Worm (Caenorhabditis elegans) whole organism, late embryonic: ENCODE data around the gene ccch-1.

ENCODE experiments used
- C08G9.2 ChIP-seq: sonication (generic microtip); optimal IDR thresholded peaks from 2 replicates; lab custom pipeline; 2016; ENCODE audit warnings: mild to moderate bottlenecking, missing genetic modification characterization, moderate library complexity, missing compliant biosample characterization
- K02D7.2 ChIP-seq: sonication (generic microtip); optimal IDR thresholded peaks from 2 replicates; lab custom pipeline; 2017; ENCODE audit warnings: mild to moderate bottlenecking, missing genetic modification characterization, missing compliant biosample characterization
- T23F11.4 ChIP-seq: fragments of 200-800 bp; sonication (Bioruptor generic); optimal IDR thresholded peaks from 2 replicates; lab custom pipeline; 2018; ENCODE audit warnings: mild to moderate bottlenecking, missing genetic modification characterization, missing compliant biosample characterization
- ceh-14 ChIP-seq: sonication (generic microtip); optimal IDR thresholded peaks from 2 replicates; lab custom pipeline; 2016; ENCODE audit warnings: missing genotype, missing genetic modification characterization, missing compliant biosample characterization
- ceh-18 ChIP-seq: sonication (generic microtip); optimal IDR thresholded peaks from 2 replicates; lab custom pipeline; 2016; ENCODE audit warnings: missing genetic modification characterization, missing compliant biosample characterization
- ceh-19 ChIP-seq: fragments of 200-800 bp; sonication (Bioruptor generic); optimal IDR thresholded peaks from 2 replicates; lab custom pipeline; 2018; ENCODE audit warnings: mild to moderate bottlenecking, missing genetic modification characterization, missing compliant biosample characterization
- ceh-2 ChIP-seq: sonication (generic microtip); optimal IDR thresholded peaks from 2 replicates; lab custom pipeline; 2016; ENCODE audit warnings: missing genotype, missing genetic modification characterization, missing compliant biosample characterization
- ceh-31 ChIP-seq: sonication (generic microtip); optimal IDR thresholded peaks from 2 replicates; lab custom pipeline; 2016; ENCODE audit warnings: missing genetic modification characterization, missing compliant biosample characterization
- ceh-34 ChIP-seq: sonication (generic microtip); optimal IDR thresholded peaks from 2 replicates; lab custom pipeline; 2016; ENCODE audit warnings: mild to moderate bottlenecking, missing genetic modification characterization, missing compliant biosample characterization
- ceh-6 ChIP-seq: fragments of 200-800 bp; sonication (Bioruptor generic); optimal IDR thresholded peaks from 2 replicates; lab custom pipeline; 2018; ENCODE audit warnings: mild to moderate bottlenecking, missing genetic modification characterization, missing compliant biosample characterization
- che-1 ChIP-seq: sonication (generic microtip); optimal IDR thresholded peaks from 2 replicates; lab custom pipeline; 2016; ENCODE audit warnings: mild to moderate bottlenecking, missing genetic modification characterization, missing compliant biosample characterization
- dve-1 ChIP-seq: sonication (generic microtip); optimal IDR thresholded peaks from 2 replicates; lab custom pipeline; 2017; ENCODE audit warnings: antibody characterized with exemption, mild to moderate bottlenecking, missing genetic modification characterization, missing compliant biosample characterization
- elt-2 ChIP-seq: sonication (generic microtip); optimal IDR thresholded peaks from 2 replicates; lab custom pipeline; 2016; ENCODE audit warnings: missing genetic modification reagents, missing genetic modification characterization, missing compliant biosample characterization
- elt-4 ChIP-seq: sonication (generic microtip); optimal IDR thresholded peaks from 2 replicates; lab custom pipeline; 2016; ENCODE audit warnings: missing genetic modification characterization, missing compliant biosample characterization
- fax-1 ChIP-seq: sonication (generic microtip); optimal IDR thresholded peaks from 2 replicates; lab custom pipeline; 2016; ENCODE audit warnings: missing genotype, missing genetic modification characterization, missing compliant biosample characterization
- fkh-10 ChIP-seq: fragments of 150-350 bp; optimal IDR thresholded peaks from 2 replicates; lab custom pipeline; 2014; ENCODE audit warnings: missing biosample characterization, missing genetic modification reagents, missing genetic modification characterization
- fkh-6 ChIP-seq: sonication (generic microtip); optimal IDR thresholded peaks from 2 replicates; lab custom pipeline; 2016; ENCODE audit warnings: missing genetic modification characterization, missing compliant biosample characterization
- gmeb-2 ChIP-seq: sonication (generic microtip); optimal IDR thresholded peaks from 2 replicates; lab custom pipeline; 2016; ENCODE audit warnings: missing genetic modification characterization, inconsistent platforms, missing compliant biosample characterization
- hlh-13 ChIP-seq: fragments of 200-800 bp; sonication (Bioruptor generic); optimal IDR thresholded peaks from 2 replicates; lab custom pipeline; 2018; ENCODE audit warnings: mild to moderate bottlenecking, missing genetic modification characterization, missing compliant biosample characterization
- hlh-15 ChIP-seq: sonication (generic microtip); optimal IDR thresholded peaks from 2 replicates; lab custom pipeline; 2016; ENCODE audit warnings: missing genetic modification characterization, missing compliant biosample characterization
- hlh-30 ChIP-seq: sonication (generic microtip); optimal IDR thresholded peaks from 2 replicates; lab custom pipeline; 2017; ENCODE audit warnings: antibody characterized with exemption, missing genetic modification characterization, missing compliant biosample characterization; ENCODE audit not compliant: insufficient read depth
- hlh-8 ChIP-seq: sonication (generic microtip); optimal IDR thresholded peaks from 2 replicates; lab custom pipeline; 2016; ENCODE audit warnings: missing genotype, missing genetic modification characterization, missing compliant biosample characterization
- lin-11 ChIP-seq: fragments of 200-800 bp; sonication (Bioruptor generic); optimal IDR thresholded peaks from 2 replicates; lab custom pipeline; 2018; ENCODE audit warnings: mild to moderate bottlenecking, missing genetic modification characterization, missing compliant biosample characterization
- mec-3 ChIP-seq: sonication (generic microtip); optimal IDR thresholded peaks from 2 replicates; lab custom pipeline; 2016; ENCODE audit warnings: borderline replicate concordance, missing genetic modification characterization, missing compliant biosample characterization
- nfya-1 ChIP-seq: sonication (generic microtip); optimal IDR thresholded peaks from 2 replicates; lab custom pipeline; 2017; ENCODE audit warnings: missing genetic modification characterization, mild to moderate bottlenecking, missing compliant biosample characterization, antibody characterized with exemption, moderate library complexity
- nhr-11 ChIP-seq: fragments of 150-350 bp; optimal IDR thresholded peaks from 2 replicates; lab custom pipeline; 2014; ENCODE audit warnings: missing biosample characterization, missing genetic modification characterization
- pha-2 ChIP-seq: sonication (generic microtip); optimal IDR thresholded peaks from 2 replicates; lab custom pipeline; 2017; ENCODE audit warnings: mild to moderate bottlenecking, missing genetic modification characterization, missing compliant biosample characterization
- pha-4 ChIP-seq: fragments of 150-350 bp; optimal IDR thresholded peaks from 2 replicates; lab custom pipeline; 2018; ENCODE audit warnings: missing biosample characterization, missing genetic modification reagents, missing genetic modification characterization
- ref-2 ChIP-seq: sonication (generic microtip); optimal IDR thresholded peaks from 2 replicates; lab custom pipeline; 2016; ENCODE audit warnings: missing genetic modification characterization, missing compliant biosample characterization
- sox-4 ChIP-seq: sonication (generic microtip); optimal IDR thresholded peaks from 2 replicates; lab custom pipeline; 2017; ENCODE audit warnings: mild to moderate bottlenecking, missing genetic modification characterization, inconsistent platforms, missing compliant biosample characterization
- syd-9 ChIP-seq: sonication (generic microtip); optimal IDR thresholded peaks from 2 replicates; lab custom pipeline; 2016; ENCODE audit warnings: mild to moderate bottlenecking, missing genetic modification characterization, moderate library complexity, missing compliant biosample characterization
- tbx-2 ChIP-seq: sonication (generic microtip); optimal IDR thresholded peaks from 2 replicates; lab custom pipeline; 2016; ENCODE audit warnings: missing genetic modification characterization, missing compliant biosample characterization
- unc-42 ChIP-seq: sonication (generic microtip); optimal IDR thresholded peaks from 2 replicates; lab custom pipeline; 2016; ENCODE audit warnings: missing genotype, missing genetic modification characterization, missing compliant biosample characterization
- unc-55 ChIP-seq: sonication (generic microtip); optimal IDR thresholded peaks from 2 replicates; lab custom pipeline; 2017; ENCODE audit warnings: missing biosample characterization, missing genetic modification reagents, missing genetic modification characterization
- zip-5 ChIP-seq: sonication (generic microtip); optimal IDR thresholded peaks from 2 replicates; lab custom pipeline; 2016; ENCODE audit warnings: missing genetic modification characterization, missing compliant biosample characterization

Gene ccch-1

DNA sequence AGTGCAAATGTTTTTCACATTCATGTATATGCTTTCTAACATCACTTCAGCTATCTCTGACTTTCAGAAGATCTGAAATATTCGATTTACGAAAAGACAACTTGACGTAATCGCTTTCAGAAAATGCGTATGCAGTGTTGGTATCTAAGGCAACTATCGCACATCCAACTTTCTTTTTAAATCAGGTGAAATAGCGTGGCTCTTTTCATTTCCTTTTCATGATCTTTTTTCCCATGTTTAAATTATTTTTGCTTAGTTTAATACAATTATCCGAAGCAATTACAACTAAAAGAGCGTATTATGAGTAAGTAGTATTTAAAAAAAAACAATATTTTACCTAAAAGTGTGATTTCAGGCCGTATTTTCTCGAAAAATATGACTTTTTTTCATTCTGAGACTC is 19.2 kb downstream of the ccch-1 start, which contains the start of gene F38B7.11:
Gene F38B7.11, plus strand, starts transcription at position 301 of the 400 bp plus-strand sequence.
- TF ChIP-seq fkh-6 = no peak
- TF ChIP-seq mec-3 (tag; lab: Kevin White, UChicago) = no peak
- no peak for TF ChIP-seq K02D7.2
- TF ChIP-seq ceh-19 = no peak
- TF ChIP-seq hlh-30 (tag; lab: Kevin White, UChicago) = no peak
- no peak for TF ChIP-seq pha-4 (tag; lab: Kevin White, UChicago)
- TF ChIP-seq ceh-34 (tag; lab: Kevin White, UChicago) = no peak
- no peak for TF ChIP-seq C08G9.2 (tag; lab: Kevin White, UChicago)
- TF ChIP-seq hlh-13 (GFP tag; lab: Kevin White, UChicago) = no peak
- no peak for TF ChIP-seq elt-4 (tag; lab: Kevin White, UChicago)

- TF ChIP-seq unc-55 (GFP tag; lab: Kevin White, UChicago) = peak; percentile 51
- TF ChIP-seq ceh-2 = no peak
- no peak for TF ChIP-seq zip-5 (tag; lab: Kevin White, UChicago)
- TF ChIP-seq hlh-30 (tag; lab: Kevin White, UChicago) = peak; percentile 95
- no peak for TF ChIP-seq gmeb-2 (tag; lab: Kevin White, UChicago)
- peak; percentile 42 for TF ChIP-seq ceh-34 (tag; lab: Kevin White, UChicago)
- TF ChIP-seq nfya-1 (tag; lab: Kevin White, UChicago) = peak; percentile 58
- no peak for TF ChIP-seq hlh-15 (tag; lab: Kevin White, UChicago)
- peak; percentile 71 for TF ChIP-seq elt-2 (tag; lab: Kevin White, UChicago)
- peak; percentile 3 for TF ChIP-seq ceh-14 (tag; lab: Kevin White, UChicago)
- peak; percentile 33 for TF ChIP-seq ceh-31
- no peak for TF ChIP-seq syd-9
- TF ChIP-seq unc-42 (tag; lab: Kevin White, UChicago) = no peak
- peak; percentile 39 for TF ChIP-seq ceh-19
- TF ChIP-seq dve-1 (tag; lab: Kevin White, UChicago) = peak; percentile 36
- no peak for TF ChIP-seq sox-4 (tag; lab: Kevin White, UChicago)
- peak; percentile 12 for TF ChIP-seq hlh-8
- TF ChIP-seq ref-2 (tag; lab: Kevin White, UChicago) = no peak
- TF ChIP-seq tbx-2 (tag; lab: Kevin White, UChicago) = peak; percentile 51
Measured at ce11 chrV:11548914-11549406, 21.3 kb downstream of the ccch-1 start, which contains the start of the genes F38B7.17 and F38B7.3. Gene F38B7.17, minus strand, starts transcription at chrV:11548964. Gene F38B7.3, plus strand, starts transcription at chrV:11549107.

ce11 chrV:11552379-11552778 is 24.7 kb downstream of the ccch-1 start, which contains the start of gene srx-85:
Gene srx-85, plus strand, starts transcription at chrV:11552679.
- TF ChIP-seq nfya-1 (tag; lab: Kevin White, UChicago) (no peak), fkh-10 (GFP tag; lab: Kevin White, UChicago) (no peak), T23F11.4 (GFP tag; lab: Kevin White, UChicago) (no peak), che-1 (no peak), fax-1 (tag; lab: Kevin White, UChicago) (no peak), ceh-6 (GFP tag; lab: Kevin White, UChicago) (no peak)

DNA sequence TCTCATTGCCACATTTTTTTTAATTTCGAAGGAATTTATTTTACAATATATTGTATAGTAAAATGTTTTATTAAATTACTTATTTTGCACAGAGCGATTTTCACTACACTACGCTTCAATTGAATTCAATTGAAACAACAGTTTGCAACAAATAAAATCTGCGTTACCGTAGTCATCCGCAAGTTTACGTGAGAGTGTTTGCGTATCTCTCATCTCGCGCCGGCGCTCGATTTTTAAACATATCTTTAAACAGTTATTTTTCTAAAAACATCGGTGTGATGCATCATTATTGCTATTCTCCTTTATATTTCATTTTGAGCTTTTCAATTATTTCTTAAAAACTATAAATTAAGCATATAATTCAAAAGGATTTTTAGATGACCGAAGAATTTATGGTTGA is 26.6 kb downstream of the ccch-1 start, which contains the start of gene duo-1:
Gene duo-1, plus strand, starts transcription at position 371 of the 400 bp plus-strand sequence.
- TF ChIP-seq pha-2 (no peak), fax-1 (tag; lab: Kevin White, UChicago) (no peak), nhr-11 (tag; lab: Kevin White, UChicago) (no peak), unc-42 (tag; lab: Kevin White, UChicago) (no peak)

DNA sequence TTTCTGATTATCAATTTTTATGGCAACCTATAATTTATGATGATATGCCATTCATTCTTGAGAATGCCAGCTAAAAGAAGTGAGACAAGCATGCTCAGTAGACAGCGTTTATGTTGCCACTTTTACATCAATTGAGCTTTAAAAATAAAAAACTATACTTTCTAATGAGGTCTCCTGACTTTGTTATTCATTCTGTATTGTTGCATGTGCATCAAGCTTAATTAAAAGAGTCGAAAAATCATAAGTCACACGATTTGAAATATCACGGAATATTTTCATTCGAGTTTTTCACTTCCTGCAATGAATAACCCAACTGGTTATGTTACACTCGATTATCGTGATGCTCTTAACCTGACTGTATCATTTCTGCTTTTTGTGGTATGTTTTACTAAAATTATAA is 35.0 kb downstream of the ccch-1 start, which contains the start of gene srx-86:
Gene srx-86, plus strand, starts transcription at position 301 of the 400 bp plus-strand sequence.
- no peak for TF ChIP-seq unc-55 (GFP tag; lab: Kevin White, UChicago)
- no peak for TF ChIP-seq T23F11.4 (GFP tag; lab: Kevin White, UChicago)
- no peak for TF ChIP-seq syd-9
- TF ChIP-seq lin-11 (tag; lab: Kevin White, UChicago) = no peak
- TF ChIP-seq ceh-18 = no peak
- TF ChIP-seq, all 69 proteins: peak for 0
